Worm (Caenorhabditis elegans) whole organism, early embryonic: ENCODE data around the gene fbxa-141.

Experiments used
- B0310.2 ChIP-seq: sonication (generic microtip); optimal IDR thresholded peaks from 2 replicates; lab custom pipeline; 2016; ENCODE audit warnings: mild to moderate bottlenecking, missing genetic modification characterization, missing compliant biosample characterization
- F13C5.2 ChIP-seq: sonication (generic microtip); optimal IDR thresholded peaks from 2 replicates; lab custom pipeline; 2017; ENCODE audit warnings: mild to moderate bottlenecking, missing genetic modification characterization, inconsistent platforms, missing compliant biosample characterization
- aly-1 ChIP-seq: sonication (generic microtip); optimal IDR thresholded peaks from 2 replicates; lab custom pipeline; 2016; ENCODE audit warnings: missing genetic modification characterization, missing compliant biosample characterization
- ama-1 ChIP-seq: fragments of 150-350 bp; optimal IDR thresholded peaks from 2 replicates; lab custom pipeline; 2014
- ceh-13 ChIP-seq: fragments of 200-800 bp; sonication (Bioruptor generic); optimal IDR thresholded peaks from 2 replicates; lab custom pipeline; 2018; ENCODE audit warnings: mild to moderate bottlenecking, missing genetic modification characterization, missing compliant biosample characterization
- ceh-36 ChIP-seq: sonication (generic microtip); optimal IDR thresholded peaks from 2 replicates; lab custom pipeline; 2016; ENCODE audit warnings: missing genetic modification characterization, inconsistent platforms, missing compliant biosample characterization
- ets-7 ChIP-seq: sonication (generic microtip); optimal IDR thresholded peaks from 2 replicates; lab custom pipeline; 2016; ENCODE audit warnings: missing genotype, missing genetic modification characterization, missing compliant biosample characterization
- flt-1 ChIP-seq: fragments of 200-800 bp; sonication (Bioruptor generic); IDR thresholded peaks from 2 replicates; pipeline ENCODE4 v1.3.6; 2022; ENCODE audit warnings: missing genetic modification characterization, missing compliant biosample characterization
- hmbx-1 ChIP-seq: sonication (generic microtip); optimal IDR thresholded peaks from 2 replicates; lab custom pipeline; 2016; ENCODE audit warnings: mild to moderate bottlenecking, missing genetic modification characterization, missing compliant biosample characterization
- hmg-4 ChIP-seq: fragments of 200-800 bp; sonication (Bioruptor generic); optimal IDR thresholded peaks from 2 replicates; lab custom pipeline; 2018; ENCODE audit warnings: mild to moderate bottlenecking, missing genetic modification characterization, missing compliant biosample characterization
- hnd-1 ChIP-seq: sonication (generic microtip); optimal IDR thresholded peaks from 2 replicates; lab custom pipeline; 2016; ENCODE audit warnings: missing genetic modification characterization, missing compliant biosample characterization
- pes-1 ChIP-seq: fragments of 200-800 bp; sonication (Bioruptor generic); IDR thresholded peaks from 2 replicates; pipeline ENCODE4 v1.3.6; 2022; ENCODE audit warnings: missing genetic modification reagents, missing genetic modification characterization, missing compliant biosample characterization
- scrt-1 ChIP-seq: fragments of 200-800 bp; sonication (Bioruptor generic); IDR thresholded peaks from 2 replicates; pipeline ENCODE4 v1.3.6; 2022; ENCODE audit warnings: missing genetic modification characterization, missing compliant biosample characterization
- sea-1 ChIP-seq: fragments of 200-800 bp; sonication (Bioruptor generic); conservative IDR thresholded peaks from 2 replicates; pipeline ENCODE4 v1.3.6; 2022; ENCODE audit warnings: missing genetic modification characterization, missing compliant biosample characterization
- tbx-11 ChIP-seq: fragments of 200-800 bp; sonication (Bioruptor generic); IDR thresholded peaks from 2 replicates; pipeline ENCODE4 v1.3.6; 2022; ENCODE audit warnings: missing genetic modification characterization, missing compliant biosample characterization
- tbx-37 ChIP-seq: fragments of 200-800 bp; sonication (Bioruptor generic); conservative IDR thresholded peaks from 2 replicates; pipeline ENCODE4 v1.3.6; 2022; ENCODE audit warnings: missing genetic modification reagents, missing genetic modification characterization, missing compliant biosample characterization
- tra-4 ChIP-seq: sonication (generic microtip); optimal IDR thresholded peaks from 2 replicates; lab custom pipeline; 2017; ENCODE audit warnings: missing genetic modification characterization, missing compliant biosample characterization

fbxa-141 gene

ce11 chrX:14499830-14500409 lies 12.8 kb downstream of the fbxa-141 start:
- TF ChIP-seq tbx-11 (GFP tag; lab: Robert Waterston, UW) (no peak), sea-1 (GFP tag; lab: Robert Waterston, UW) (no peak), hnd-1 (no peak), aly-1 (tag; lab: Kevin White, UChicago) (no peak), ets-7 (tag; lab: Kevin White, UChicago) (no peak), ceh-36 (no peak)

- TF ChIP-seq hmbx-1 (tag; lab: Kevin White, UChicago) (no peak), aly-1 (tag; lab: Kevin White, UChicago) (no peak), ama-1 (lab: Kevin White, UChicago) (no peak), flt-1 (GFP tag; lab: Robert Waterston, UW) (no peak), hnd-1 (no peak), hmg-4 (GFP tag; lab: Kevin White, UChicago) (no peak), scrt-1 (GFP tag; lab: Robert Waterston, UW) (no peak), tbx-11 (GFP tag; lab: Robert Waterston, UW) (no peak), ceh-13 (GFP tag; lab: Kevin White, UChicago) (no peak), pes-1 (GFP tag; lab: Robert Waterston, UW) (no peak), ets-7 (tag; lab: Kevin White, UChicago) (no peak), sea-1 (GFP tag; lab: Robert Waterston, UW) (no peak), tra-4 (tag; lab: Kevin White, UChicago) (no peak), F13C5.2 (no peak), B0310.2 (tag; lab: Kevin White, UChicago) (no peak), ceh-36 (no peak), tbx-37 (GFP tag; lab: Robert Waterston, UW) (no peak)
These were observed 16.2 kb downstream of the fbxa-141 start for ce11 chrX:14496545-14496944.

- no peak for TF ChIP-seq sea-1 (GFP tag; lab: Robert Waterston, UW)
- no peak for TF ChIP-seq hmg-4 (GFP tag; lab: Kevin White, UChicago)
- no peak for TF ChIP-seq pes-1 (GFP tag; lab: Robert Waterston, UW)
These were observed 16.9 kb downstream of the fbxa-141 start, which contains the start of gene ztf-14 for ce11 chrX:14495785-14496184. Gene ztf-14, plus strand, starts transcription at chrX:14496085.

ce11 chrX:14495075-14495474 lies 17.6 kb downstream of the fbxa-141 start:
- TF ChIP-seq hnd-1 (no peak), sea-1 (GFP tag; lab: Robert Waterston, UW) (no peak), ceh-13 (GFP tag; lab: Kevin White, UChicago) (no peak), flt-1 (GFP tag; lab: Robert Waterston, UW) (no peak), hmg-4 (GFP tag; lab: Kevin White, UChicago) (no peak), tbx-37 (GFP tag; lab: Robert Waterston, UW) (no peak)

- no peak for TF ChIP-seq hnd-1
- no peak for TF ChIP-seq tbx-11 (GFP tag; lab: Robert Waterston, UW)
- TF ChIP-seq scrt-1 (GFP tag; lab: Robert Waterston, UW): no peak
- no peak for TF ChIP-seq F13C5.2
- TF ChIP-seq hmg-4 (GFP tag; lab: Kevin White, UChicago): no peak
- no peak for TF ChIP-seq tra-4 (tag; lab: Kevin White, UChicago)
- TF ChIP-seq pes-1 (GFP tag; lab: Robert Waterston, UW): no peak
- TF ChIP-seq ceh-36: no peak
- TF ChIP-seq ama-1 (lab: Kevin White, UChicago): no peak
- TF ChIP-seq tbx-37 (GFP tag; lab: Robert Waterston, UW): no peak
- no peak for TF ChIP-seq aly-1 (tag; lab: Kevin White, UChicago)
- no peak for TF ChIP-seq flt-1 (GFP tag; lab: Robert Waterston, UW)
- TF ChIP-seq B0310.2 (tag; lab: Kevin White, UChicago): no peak
- no peak for TF ChIP-seq ceh-13 (GFP tag; lab: Kevin White, UChicago)
- TF ChIP-seq ets-7 (tag; lab: Kevin White, UChicago): no peak
- TF ChIP-seq sea-1 (GFP tag; lab: Robert Waterston, UW): no peak
These were observed 20.3 kb downstream of the fbxa-141 start for ce11 chrX:14492441-14492840.

- TF ChIP-seq F13C5.2 (no peak), tbx-11 (GFP tag; lab: Robert Waterston, UW) (peak; percentile 40; the same call in 1 of the 2 replicates), ama-1 (lab: Kevin White, UChicago) (peak; percentile 36), tbx-37 (GFP tag; lab: Robert Waterston, UW) (0 out of 2 replicates have a peak, but pooled peaks have one; percentile 26)
These were observed 21.6 kb downstream of the fbxa-141 start for ce11 chrX:14491103-14491502.

- TF ChIP-seq tbx-37 (GFP tag; lab: Robert Waterston, UW) (0 out of 2 replicates have a peak, but pooled peaks have one; percentile 5), pes-1 (GFP tag; lab: Robert Waterston, UW) (peak; percentile 58), flt-1 (GFP tag; lab: Robert Waterston, UW) (no peak)
These were observed 22.2 kb downstream of the fbxa-141 start for ce11 chrX:14490486-14490885.

- TF ChIP-seq aly-1 (tag; lab: Kevin White, UChicago) (no peak), B0310.2 (tag; lab: Kevin White, UChicago) (no peak), tbx-37 (GFP tag; lab: Robert Waterston, UW) (peak; percentile 30; the same call in 1 of the 2 replicates), flt-1 (GFP tag; lab: Robert Waterston, UW) (no peak), scrt-1 (GFP tag; lab: Robert Waterston, UW) (peak; percentile 25; the same call in 1 of the 2 replicates), ceh-13 (GFP tag; lab: Kevin White, UChicago) (no peak), ceh-36 (no peak), hnd-1 (no peak), tra-4 (tag; lab: Kevin White, UChicago) (peak; percentile 48), pes-1 (GFP tag; lab: Robert Waterston, UW) (peak; percentile 58), ets-7 (tag; lab: Kevin White, UChicago) (no peak), hmbx-1 (tag; lab: Kevin White, UChicago) (peak; percentile 22), ama-1 (lab: Kevin White, UChicago) (peak; percentile 98), hmg-4 (GFP tag; lab: Kevin White, UChicago) (peak; percentile 73), sea-1 (GFP tag; lab: Robert Waterston, UW) (peak; percentile 68; the same call in 1 of the 2 replicates), tbx-11 (GFP tag; lab: Robert Waterston, UW) (peak; percentile 60), F13C5.2 (peak; percentile 57)
These were observed 22.8 kb downstream of the fbxa-141 start, which contains the start of gene his-24 for ce11 chrX:14489945-14490344. Gene his-24, plus strand, starts transcription at chrX:14490094.
